Fruit fly (Drosophila melanogaster) whole organism, wandering third instar larva: ENCODE data around the gene Elba3.

Experiments used
- Mio ChIP-seq: sonication (Bioruptor generic); optimal IDR thresholded peaks from 2 replicates; lab custom pipeline; 2016; ENCODE audit warnings: missing biosample characterization, missing genetic modification characterization
- Myc ChIP-seq: fragments of >200 bp; optimal IDR thresholded peaks from 2 replicates; lab custom pipeline; 2017
- brk ChIP-seq: fragments of 200-800 bp; sonication (Bioruptor generic); optimal IDR thresholded peaks from 2 replicates; lab custom pipeline; 2016; ENCODE audit warnings: missing biosample characterization, mild to moderate bottlenecking, missing genetic modification characterization
- dl ChIP-seq, 2 experiments: fragments of 175-275, 200-275 bp in 1 of 2; fragments of 200-275 bp in 1 of 2; sonication (Bioruptor generic); optimal IDR thresholded peaks; lab custom pipeline; 2018; ENCODE audit warnings: mild to moderate bottlenecking in 2 of 2, missing biosample characterization in 2 of 2, missing genetic modification characterization in 2 of 2, moderate library complexity in 2 of 2; ENCODE audit not compliant: partially characterized antibody in 2 of 2, insufficient read depth in 1 of 2
- dsf ChIP-seq: sonication (Bioruptor generic); optimal IDR thresholded peaks from 2 replicates; lab custom pipeline; 2016; ENCODE audit warnings: missing biosample characterization, missing genetic modification characterization, borderline replicate concordance
- ey ChIP-seq: fragments of 200-800 bp; sonication (Bioruptor generic); optimal IDR thresholded peaks from 2 replicates; lab custom pipeline; 2016; ENCODE audit warnings: missing biosample characterization, missing genetic modification characterization
- fru ChIP-seq: fragments of 200-800 bp; sonication (Bioruptor generic); optimal IDR thresholded peaks from 3 replicates; lab custom pipeline; 2016; ENCODE audit warnings: missing biosample characterization, mild to moderate bottlenecking, missing genetic modification characterization
- lola ChIP-seq: fragments of >200 bp; optimal IDR thresholded peaks from 2 replicates; lab custom pipeline; 2017; ENCODE audit warnings: missing biosample characterization, missing genetic modification characterization
- pan ChIP-seq: fragments of >200 bp; optimal IDR thresholded peaks from 2 replicates; lab custom pipeline; 2017
- rgr ChIP-seq: fragments of 200-800 bp; sonication (Bioruptor generic); optimal IDR thresholded peaks from 3 replicates; lab custom pipeline; 2016; ENCODE audit warnings: missing biosample characterization, mild to moderate bottlenecking, missing genetic modification characterization
- sage ChIP-seq: fragments of 200-800 bp; sonication (Bioruptor generic); optimal IDR thresholded peaks from 2 replicates; lab custom pipeline; 2016; ENCODE audit warnings: missing biosample characterization, mild to moderate bottlenecking, missing genetic modification characterization
- tai ChIP-seq: sonication (Bioruptor generic); optimal IDR thresholded peaks from 2 replicates; lab custom pipeline; 2016; ENCODE audit warnings: missing biosample characterization, missing genetic modification characterization
- usp ChIP-seq: fragments of >200 bp; optimal IDR thresholded peaks from 2 replicates; lab custom pipeline; 2017; ENCODE audit warnings: missing biosample characterization, missing genetic modification characterization
- woc ChIP-seq: sonication (Bioruptor generic); optimal IDR thresholded peaks from 2 replicates; lab custom pipeline; 2016; ENCODE audit warnings: missing biosample characterization, mild to moderate bottlenecking, missing genetic modification characterization

- TF ChIP-seq ey: no peak
- no peak for TF ChIP-seq pan (lab: Kevin White, UChicago)
- no peak for TF ChIP-seq tai (GFP tag; lab: Kevin White, UChicago)
- TF ChIP-seq dsf (GFP tag; lab: Kevin White, UChicago): no peak
- no peak for TF ChIP-seq sage (GFP tag; lab: Kevin White, UChicago)
- no peak for TF ChIP-seq fru (GFP tag; lab: Kevin White, UChicago)
- TF ChIP-seq Mio (GFP tag; lab: Kevin White, UChicago): no peak
- no peak for TF ChIP-seq rgr
- no peak for TF ChIP-seq Myc (lab: Kevin White, UChicago)
- no peak for TF ChIP-seq woc
- no peak for TF ChIP-seq lola (GFP tag; lab: Kevin White, UChicago)
- no peak for TF ChIP-seq brk (GFP tag; lab: Kevin White, UChicago)
- no peak for TF ChIP-seq dl (GFP tag; optimal IDR thresholded peaks at IDR 0.05; lab: Kevin White, UChicago; ENCODE audit: insufficient read depth in 1 of 2, partially characterized antibody in 2 of 2)
- no peak for TF ChIP-seq usp (GFP tag; lab: Kevin White, UChicago)
These were observed 47.0 kb downstream of the Elba3 start, which contains the start of gene CG15631 for dm6 chr2L:4734358-4734757.
